Fruit fly (Drosophila melanogaster): Measurements from ENCODE around the gene Cnot4.
A peak's percentile ranks its signal among the peaks of the same experiment; 100 is the strongest.

DNA sequence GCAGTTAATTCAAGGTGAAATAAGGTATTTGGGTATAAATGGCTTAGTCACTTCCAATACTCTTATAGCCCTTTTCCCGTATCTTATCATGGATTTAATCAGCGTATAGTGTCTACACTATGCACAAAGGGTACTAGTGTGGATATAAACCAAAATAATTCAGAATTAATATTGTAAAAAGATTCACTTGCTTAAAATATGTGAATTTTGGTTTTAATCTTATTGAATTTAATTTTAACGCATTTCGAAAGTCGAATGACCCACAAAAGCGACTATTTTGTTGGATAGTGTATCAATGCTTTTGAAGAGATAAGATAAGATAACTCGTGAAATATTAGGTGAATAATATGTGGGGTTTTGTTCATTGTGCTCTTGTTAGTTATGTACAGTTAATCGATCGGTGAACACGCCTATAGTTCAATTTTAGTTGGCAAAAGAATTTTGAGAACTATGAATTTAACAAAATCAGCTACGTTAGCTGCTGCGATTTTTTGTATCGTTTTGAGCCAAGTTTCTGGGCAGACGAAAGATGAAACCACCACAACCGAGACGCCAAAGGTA, 14.5 kb upstream of the Cnot4 start, which contains the start of gene CG5096:
- TF ChIP-seq Crg-1 (GFP tag; optimal IDR thresholded peaks at IDR 0.05) = peak; percentile 55
- TF ChIP-seq kay (GFP tag; ENCODE audit: borderline replicate concordance) = peak; percentile 97
- peak; percentile 63 for TF ChIP-seq Clk (GFP tag; optimal IDR thresholded peaks at IDR 0.05)

All from whole organism, adult.